Fruit fly (Drosophila melanogaster) whole organism, embryonic: ENCODE data around the gene gry.

Source experiments
- Adf1 ChIP-seq: fragments of 200-800 bp; sonication (Bioruptor generic); IDR thresholded peaks from 2 replicates; pipeline ENCODE4 v1.3.6; 2022; ENCODE audit warnings: missing biosample characterization, missing genetic modification characterization
- Atf6 ChIP-seq: fragments of 200-800 bp; sonication (Bioruptor generic); IDR thresholded peaks from 2 replicates; pipeline ENCODE4 v1.3.6; 2022; ENCODE audit warnings: missing biosample characterization, missing genetic modification characterization
- B-H1 ChIP-seq: fragments of 200-800 bp; sonication (Bioruptor generic); IDR thresholded peaks from 3 replicates; pipeline ENCODE4 v1.3.6; 2022; ENCODE audit warnings: missing biosample characterization, missing genetic modification characterization
- B-H2 ChIP-seq: fragments of 200-800 bp; sonication (Bioruptor generic); optimal IDR thresholded peaks from 2 replicates; lab custom pipeline; 2018; ENCODE audit warnings: missing biosample characterization, mild to moderate bottlenecking, missing genetic modification characterization
- Bgb ChIP-seq: fragments of 200-800 bp; sonication (Bioruptor generic); IDR thresholded peaks from 2 replicates; pipeline ENCODE4 v1.3.6; 2022; ENCODE audit warnings: missing biosample characterization, missing genetic modification characterization; ENCODE audit not compliant: partially characterized antibody
- CG10654 ChIP-seq: fragments of 200-800 bp; sonication (Bioruptor generic); optimal IDR thresholded peaks from 2 replicates; lab custom pipeline; 2016; ENCODE audit warnings: missing biosample characterization, missing genetic modification characterization
- CG11247 ChIP-seq: fragments of 200-800 bp; sonication (Bioruptor generic); IDR thresholded peaks from 2 replicates; pipeline ENCODE4 v1.3.6; 2022; ENCODE audit warnings: missing biosample characterization, missing genetic modification characterization
- CG12391 ChIP-seq: fragments of 200-800 bp; sonication (Bioruptor generic); optimal IDR thresholded peaks from 3 replicates; lab custom pipeline; 2018; ENCODE audit warnings: missing biosample characterization, mild to moderate bottlenecking, missing genetic modification characterization, moderate library complexity
- CG13123 ChIP-seq: fragments of 200-800 bp; sonication (Bioruptor generic); optimal IDR thresholded peaks from 2 replicates; lab custom pipeline; 2016; ENCODE audit warnings: missing biosample characterization, missing genetic modification characterization
- CG14860 ChIP-seq: fragments of 200-800 bp; sonication (Bioruptor generic); IDR thresholded peaks from 3 replicates; pipeline ENCODE4 v1.3.6; 2022; ENCODE audit warnings: missing biosample characterization, missing genetic modification characterization; ENCODE audit not compliant: partially characterized antibody
- CG18262 ChIP-seq: fragments of 200-800 bp; optimal IDR thresholded peaks from 3 replicates; lab custom pipeline; 2019; ENCODE audit warnings: missing biosample characterization, mild to moderate bottlenecking, missing genetic modification characterization, moderate library complexity
- CG1832 ChIP-seq: fragments of 200-800 bp; sonication (Bioruptor generic); optimal IDR thresholded peaks from 2 replicates; lab custom pipeline; 2017; ENCODE audit warnings: missing biosample characterization, mild to moderate bottlenecking, missing genetic modification characterization, inconsistent platforms
- CG18599 ChIP-seq: fragments of 200-800 bp; sonication (Bioruptor generic); optimal IDR thresholded peaks from 3 replicates; lab custom pipeline; 2017; ENCODE audit warnings: missing biosample characterization, missing genetic modification characterization, mild to moderate bottlenecking, moderate library complexity, missing genetic modification reagents
- CG2875 ChIP-seq: fragments of 200-800 bp; sonication (Bioruptor generic); optimal IDR thresholded peaks from 2 replicates; lab custom pipeline; 2017; ENCODE audit warnings: missing biosample characterization, mild to moderate bottlenecking, missing genetic modification characterization, missing genetic modification reagents
- CG3847 ChIP-seq: fragments of 200-800 bp; sonication (Bioruptor generic); IDR thresholded peaks from 2 replicates; pipeline ENCODE4 v1.3.6; 2022; ENCODE audit warnings: missing biosample characterization, missing genetic modification characterization
- CG6654 ChIP-seq: fragments of 200-800 bp; sonication (Bioruptor generic); optimal IDR thresholded peaks from 2 replicates; lab custom pipeline; 2017; ENCODE audit warnings: missing biosample characterization, mild to moderate bottlenecking, missing genetic modification characterization
- CG6683 ChIP-seq: fragments of 200-800 bp; sonication (Bioruptor generic); optimal IDR thresholded peaks from 2 replicates; lab custom pipeline; 2017; ENCODE audit warnings: missing biosample characterization, mild to moderate bottlenecking, missing genetic modification characterization, missing genetic modification reagents
- CG6765 ChIP-seq: fragments of 200-800 bp; sonication (Bioruptor generic); optimal IDR thresholded peaks from 3 replicates; lab custom pipeline; 2017; ENCODE audit warnings: missing biosample characterization, mild to moderate bottlenecking, missing genetic modification characterization
- CG9215 ChIP-seq: fragments of 200-800 bp; sonication (Bioruptor generic); IDR thresholded peaks from 2 replicates; pipeline ENCODE4 v1.3.6; 2022; ENCODE audit warnings: missing biosample characterization, missing genetic modification characterization
- Eip74EF ChIP-seq, 2 experiments: fragments of 200-800 bp in 1 of 2; fragments of >200 bp in 1 of 2; sonication (Bioruptor generic) in 1 of 2; optimal IDR thresholded peaks; 2 replicates each; lab custom pipeline; 2017 to 2019; ENCODE audit warnings: missing biosample characterization in 2 of 2, missing genetic modification characterization in 2 of 2, mild to moderate bottlenecking in 1 of 2, moderate library complexity in 1 of 2
- Ets97D ChIP-seq: fragments of 200-800 bp; sonication (Bioruptor generic); optimal IDR thresholded peaks from 3 replicates; lab custom pipeline; 2016; ENCODE audit warnings: missing biosample characterization, missing genetic modification characterization
- Fer3 ChIP-seq: fragments of 200-800 bp; sonication (Bioruptor generic); optimal IDR thresholded peaks from 2 replicates; lab custom pipeline; 2018; ENCODE audit warnings: missing biosample characterization, mild to moderate bottlenecking, missing genetic modification characterization, moderate library complexity
- H2.0 ChIP-seq: fragments of 200-800 bp; sonication (Bioruptor generic); IDR thresholded peaks from 2 replicates; pipeline ENCODE4 v1.3.6; 2022; ENCODE audit warnings: missing biosample characterization, missing genetic modification characterization
- Hand ChIP-seq: fragments of 200-800 bp; sonication (Bioruptor generic); optimal IDR thresholded peaks from 2 replicates; lab custom pipeline; 2017; ENCODE audit warnings: mild to moderate bottlenecking, missing biosample characterization, missing genetic modification reagents, missing genetic modification characterization
- NK7.1 ChIP-seq: fragments of 200-800 bp; sonication (Bioruptor generic); optimal IDR thresholded peaks from 3 replicates; lab custom pipeline; 2016; ENCODE audit warnings: missing biosample characterization, missing genetic modification characterization
- Ptx1 ChIP-seq: fragments of 200-800 bp; sonication (Bioruptor generic); IDR thresholded peaks from 2 replicates; pipeline ENCODE4 v1.3.6; 2022; ENCODE audit warnings: missing biosample characterization, missing genetic modification characterization
- Six4 ChIP-seq: fragments of 200-800 bp; sonication (Bioruptor generic); optimal IDR thresholded peaks from 2 replicates; lab custom pipeline; 2016; ENCODE audit warnings: missing biosample characterization, missing genetic modification characterization
- Stat92E ChIP-seq, 3 experiments: fragments of >200 bp in 2 of 3; fragments of 200-800 bp in 1 of 3; sonication (Bioruptor generic) in 1 of 3; optimal IDR thresholded peaks; 2 replicates each; lab custom pipeline; 2017 to 2019; ENCODE audit warnings: missing biosample characterization in 3 of 3, missing genetic modification characterization in 3 of 3, mild to moderate bottlenecking in 1 of 3, moderate library complexity in 1 of 3
- abd-A ChIP-seq: fragments of 200-800 bp; sonication (Bioruptor generic); optimal IDR thresholded peaks from 3 replicates; lab custom pipeline; 2019; ENCODE audit warnings: missing biosample characterization, mild to moderate bottlenecking, missing genetic modification characterization, moderate library complexity
- amos ChIP-seq: fragments of 200-800 bp; sonication (Bioruptor generic); IDR thresholded peaks from 2 replicates; pipeline ENCODE4 v1.3.6; 2022; ENCODE audit warnings: missing biosample characterization, missing genetic modification characterization; ENCODE audit not compliant: partially characterized antibody
- ato ChIP-seq: fragments of 200-800 bp; sonication (Bioruptor generic); IDR thresholded peaks from 2 replicates; pipeline ENCODE4 v1.3.6; 2022; ENCODE audit warnings: missing biosample characterization, missing genetic modification characterization; ENCODE audit not compliant: partially characterized antibody
- chif ChIP-seq, 2 experiments: fragments of 200-800 bp; sonication (Bioruptor generic); optimal IDR thresholded peaks; 3 replicates each; lab custom pipeline; 2016; ENCODE audit warnings: missing biosample characterization in 2 of 2, missing genetic modification characterization in 2 of 2
- corto ChIP-seq: fragments of 200-800 bp; sonication (Bioruptor generic); optimal IDR thresholded peaks from 2 replicates; lab custom pipeline; 2016; ENCODE audit warnings: missing biosample characterization, mild to moderate bottlenecking, missing genetic modification characterization, moderate library complexity
- dimm ChIP-seq: fragments of 200-800 bp; sonication (Bioruptor generic); IDR thresholded peaks from 2 replicates; pipeline ENCODE4 v1.3.6; 2022; ENCODE audit warnings: missing biosample characterization, missing genetic modification characterization
- fu2 ChIP-seq: fragments of 200-800 bp; sonication (Bioruptor generic); optimal IDR thresholded peaks from 2 replicates; lab custom pipeline; 2016; ENCODE audit warnings: missing biosample characterization, missing genetic modification characterization
- gro ChIP-seq: fragments of 200-800 bp; sonication (Bioruptor generic); optimal IDR thresholded peaks from 2 replicates; lab custom pipeline; 2016; ENCODE audit warnings: missing biosample characterization, missing genetic modification characterization
- gsb ChIP-seq: fragments of 200-800 bp; sonication (Bioruptor generic); IDR thresholded peaks from 2 replicates; pipeline ENCODE4 v1.3.6; 2022; ENCODE audit warnings: missing biosample characterization, missing genetic modification characterization
- hb ChIP-seq: fragments of 200-800 bp; sonication (Bioruptor generic); IDR thresholded peaks from 3 replicates; pipeline ENCODE4 v1.3.6; 2022; ENCODE audit warnings: missing biosample characterization, missing genetic modification characterization; ENCODE audit not compliant: partially characterized antibody
- lab ChIP-seq: fragments of 200-800 bp; sonication (Bioruptor generic); optimal IDR thresholded peaks from 3 replicates; lab custom pipeline; 2017; ENCODE audit warnings: missing biosample characterization, missing genetic modification characterization, mild to moderate bottlenecking, moderate library complexity, missing genetic modification reagents
- nerfin-2 ChIP-seq: fragments of 200-800 bp; sonication (Bioruptor generic); IDR thresholded peaks from 2 replicates; pipeline ENCODE4 v1.3.6; 2022; ENCODE audit warnings: missing biosample characterization, missing genetic modification characterization; ENCODE audit not compliant: partially characterized antibody
- nom ChIP-seq: fragments of 200-800 bp; sonication (Bioruptor generic); optimal IDR thresholded peaks from 2 replicates; lab custom pipeline; 2017; ENCODE audit warnings: missing biosample characterization, missing genetic modification characterization, mild to moderate bottlenecking, moderate library complexity, missing genetic modification reagents
- prd ChIP-seq, 3 experiments: fragments of >200 bp in 2 of 3; fragments of 200-800 bp in 1 of 3; sonication (Bioruptor generic) in 1 of 3; optimal IDR thresholded peaks in 2 of 3; IDR thresholded peaks in 1 of 3; 2 replicates in 2 of 3; 3 replicates in 1 of 3; pipeline versions ENCODE4 v1.3.6 to Lab custom; 2017 to 2022; ENCODE audit warnings: missing biosample characterization in 1 of 3, missing genetic modification characterization in 1 of 3
- pzg ChIP-seq: fragments of 200-800 bp; sonication (Bioruptor generic); optimal IDR thresholded peaks from 3 replicates; lab custom pipeline; 2018; ENCODE audit warnings: missing biosample characterization, mild to moderate bottlenecking, missing genetic modification characterization, moderate library complexity
- sens ChIP-seq: fragments of 200-800 bp; sonication (Bioruptor generic); peaks from one replicate; lab custom pipeline; 2016; ENCODE audit warnings: missing biosample characterization, missing genetic modification characterization
- sna ChIP-seq: fragments of 200-800 bp; sonication (Bioruptor generic); IDR thresholded peaks from 2 replicates; pipeline ENCODE4 v1.3.6; 2022; ENCODE audit warnings: missing biosample characterization, missing genetic modification characterization; ENCODE audit not compliant: partially characterized antibody
- zen ChIP-seq: fragments of 200-800 bp; sonication (Bioruptor generic); optimal IDR thresholded peaks from 3 replicates; lab custom pipeline; 2018; ENCODE audit warnings: missing biosample characterization, mild to moderate bottlenecking, missing genetic modification characterization, moderate library complexity

Gene gry

dm6 chr3L:3224740-3225719, 26.1 kb downstream of the gry start, which contains the start of gene Larp4B (continued):
- no peak for TF ChIP-seq Stat92E (GFP tag; optimal IDR thresholded peaks at IDR 0.05; lab: Kevin White, UChicago)
- TF ChIP-seq Six4 (GFP tag; lab: Kevin White, UChicago), result no peak
- TF ChIP-seq NK7.1 (GFP tag; lab: Kevin White, UChicago), result no peak
- peak; percentile 1 for TF ChIP-seq CG12391 (tag; lab: Kevin White, UChicago)
- TF ChIP-seq Ets97D (GFP tag; lab: Kevin White, UChicago), result peak; percentile 73
- no peak for TF ChIP-seq CG6683
- TF ChIP-seq abd-A (tag; lab: Kevin White, UChicago), result no peak
- TF ChIP-seq hb (GFP tag; lab: Robert Waterston, UW), result no peak
- peak; percentile 66 for TF ChIP-seq sna
- TF ChIP-seq ato, result peak; percentile 21; the same call in 1 of the 2 replicates
- TF ChIP-seq CG6654 (GFP tag; lab: Kevin White, UChicago), result no peak
- TF ChIP-seq H2.0 (GFP tag; lab: Robert Waterston, UW), result no peak
- no peak for TF ChIP-seq lab (GFP tag; lab: Kevin White, UChicago)
- no peak for TF ChIP-seq CG2875 (GFP tag; lab: Kevin White, UChicago)
- peak; percentile 45 for TF ChIP-seq gro (GFP tag; lab: Kevin White, UChicago)
- no peak for TF ChIP-seq CG13123 (GFP tag; lab: Kevin White, UChicago)
- no peak for TF ChIP-seq prd (optimal IDR thresholded peaks at IDR 0.05; lab: Kevin White, UChicago)
- TF ChIP-seq prd (GFP tag; IDR thresholded peaks at IDR 0.05; lab: Robert Waterston, UW), result no peak
- no peak for TF ChIP-seq CG18262
- TF ChIP-seq chif (GFP tag; optimal IDR thresholded peaks at IDR 0.05; lab: Kevin White, UChicago), result no peak
- peak; percentile 72; the same call in 2 of the 3 replicates for TF ChIP-seq CG14860 (GFP tag; lab: Robert Waterston, UW)
- no peak for TF ChIP-seq CG6765
- TF ChIP-seq CG1832 (GFP tag; lab: Kevin White, UChicago), result no peak
- peak; percentile 11 for TF ChIP-seq nom (GFP tag; lab: Kevin White, UChicago)
- peak; percentile 52 for TF ChIP-seq amos
- TF ChIP-seq Eip74EF (GFP tag; optimal IDR thresholded peaks at IDR 0.05; lab: Kevin White, UChicago), result no peak
- TF ChIP-seq corto (GFP tag; lab: Kevin White, UChicago), result no peak
- peak; percentile 89 for TF ChIP-seq pzg (GFP tag; lab: Kevin White, UChicago)
- TF ChIP-seq Hand (GFP tag; lab: Kevin White, UChicago), result no peak
- no peak for TF ChIP-seq gsb (GFP tag; lab: Robert Waterston, UW)
- TF ChIP-seq nerfin-2 (GFP tag; lab: Robert Waterston, UW), result no peak
- TF ChIP-seq Bgb (GFP tag; lab: Robert Waterston, UW), result no peak
- peak; percentile 28 for TF ChIP-seq B-H2 (GFP tag; lab: Kevin White, UChicago)
- no peak for TF ChIP-seq CG9215 (GFP tag; lab: Robert Waterston, UW)
- no peak for TF ChIP-seq CG11247 (GFP tag; lab: Robert Waterston, UW)
- TF ChIP-seq Adf1 (GFP tag; lab: Robert Waterston, UW), result no peak
- TF ChIP-seq B-H1 (GFP tag; lab: Robert Waterston, UW), result no peak
- no peak for TF ChIP-seq dimm
- TF ChIP-seq fu2 (GFP tag; lab: Kevin White, UChicago), result peak; percentile 8
- no peak for TF ChIP-seq Atf6 (GFP tag; lab: Robert Waterston, UW)
- no peak for TF ChIP-seq Fer3 (tag; lab: Kevin White, UChicago)
- TF ChIP-seq sens (GFP tag; lab: Kevin White, UChicago), result peak; percentile 80
- no peak for TF ChIP-seq Ptx1 (GFP tag; lab: Robert Waterston, UW)
- TF ChIP-seq CG10654 (GFP tag; lab: Kevin White, UChicago), result no peak
- TF ChIP-seq zen (tag; lab: Kevin White, UChicago), result peak; percentile 27
- TF ChIP-seq CG18599 (GFP tag; lab: Kevin White, UChicago), result no peak
- peak; percentile 47 for TF ChIP-seq CG3847 (GFP tag; lab: Robert Waterston, UW)
